Worm (Caenorhabditis elegans): ENCODE data around the gene nlp-82.

Gene nlp-82

DNA sequence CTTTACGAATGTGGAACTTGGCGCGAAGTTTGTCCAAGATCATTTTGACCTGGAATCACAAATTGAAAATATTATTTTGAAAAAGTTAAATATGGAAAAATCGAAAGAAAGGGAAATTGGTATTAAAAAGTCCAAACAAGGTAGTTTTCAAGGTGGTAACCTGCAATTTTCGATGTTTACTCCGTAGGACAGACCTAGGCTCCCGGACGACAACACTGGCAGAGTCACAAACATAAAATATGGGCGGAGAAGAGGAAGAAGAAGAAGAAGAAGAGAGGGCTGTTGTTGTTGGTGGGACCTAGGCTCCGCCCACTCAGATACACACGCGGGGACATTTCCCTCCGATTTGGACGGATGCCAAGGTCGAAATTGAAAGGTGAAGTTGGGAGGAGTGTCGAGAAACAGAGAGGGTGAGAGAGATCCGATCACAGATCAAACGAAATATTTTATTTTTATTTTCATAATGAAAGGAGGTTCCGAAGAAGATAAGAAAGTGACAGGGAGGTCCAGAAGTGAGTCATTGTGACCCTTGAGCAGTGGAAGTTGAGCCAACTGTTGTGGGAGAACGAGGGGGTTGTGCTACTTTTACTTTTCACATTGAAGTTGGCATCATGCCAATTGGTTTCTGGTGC is 8.0 kb upstream of the nlp-82 start, which contains the start of gene aqp-2:
aqp-2 (minus strand) TSS at position 51 of the 632 bp plus-strand sequence.
- peak; percentile 28 for TF ChIP-seq nhr-11 (tag; optimal IDR thresholded peaks at IDR 0.05)
- TF ChIP-seq hif-1 (tag; optimal IDR thresholded peaks at IDR 0.05), result no peak
- TF ChIP-seq daf-16 (GFP tag; optimal IDR thresholded peaks at IDR 0.05), result peak in 1 of 2 experiments; percentile 97
- TF ChIP-seq daf-16 (tag; optimal IDR thresholded peaks at IDR 0.05), result no peak
- no peak for TF ChIP-seq nhr-237 (tag; optimal IDR thresholded peaks at IDR 0.05)
- TF ChIP-seq Y75B8A.6 (GFP tag; IDR thresholded peaks at IDR 0.05), result no peak
- TF ChIP-seq mdl-1 (tag; optimal IDR thresholded peaks at IDR 0.05), result peak in 1 of 2 experiments; percentile 39
- TF ChIP-seq nhr-28 (tag; optimal IDR thresholded peaks at IDR 0.05), result no peak
- TF ChIP-seq hlh-11 (tag; optimal IDR thresholded peaks at IDR 0.05), result peak; percentile 50
- TF ChIP-seq lin-15B (tag; optimal IDR thresholded peaks at IDR 0.05), result no peak
- TF ChIP-seq set-16 (GFP tag; IDR thresholded peaks at IDR 0.05), result peak; percentile 31; the same call in 1 of the 2 replicates
- TF ChIP-seq unc-62 (GFP tag; optimal IDR thresholded peaks at IDR 0.05 in 1 of 2), result peak in 1 of 2 experiments; percentile 56
- no peak for TF ChIP-seq unc-62 (tag; optimal IDR thresholded peaks at IDR 0.05)
- no peak for TF ChIP-seq aha-1 (tag)

DNA sequence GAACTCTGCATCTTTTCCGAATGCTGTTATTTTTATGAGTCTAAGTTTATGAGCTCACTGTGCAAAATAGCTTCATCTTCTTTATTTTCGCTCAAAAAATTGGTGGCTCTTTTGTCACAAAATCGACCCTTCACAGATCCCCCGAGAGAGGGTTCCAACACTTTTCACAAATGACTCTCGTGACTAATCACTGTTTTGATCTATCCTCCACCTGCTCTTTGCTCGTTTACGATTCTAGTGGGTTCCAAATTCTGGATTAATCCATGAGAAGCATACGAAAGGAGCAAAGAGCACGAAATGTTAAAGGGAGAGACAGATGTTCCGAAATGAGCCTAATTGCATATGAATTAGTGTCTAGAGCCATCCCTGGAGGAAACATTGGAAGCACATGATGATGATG is 7.3 kb upstream of the nlp-82 start:
- TF ChIP-seq unc-62 (GFP tag; optimal IDR thresholded peaks at IDR 0.05 in 1 of 2), result peak in 1 of 2 experiments; percentile 86
- no peak for TF ChIP-seq unc-62 (tag; optimal IDR thresholded peaks at IDR 0.05)
- TF ChIP-seq ceh-44 (GFP tag; IDR thresholded peaks at IDR 0.05), result no peak

DNA sequence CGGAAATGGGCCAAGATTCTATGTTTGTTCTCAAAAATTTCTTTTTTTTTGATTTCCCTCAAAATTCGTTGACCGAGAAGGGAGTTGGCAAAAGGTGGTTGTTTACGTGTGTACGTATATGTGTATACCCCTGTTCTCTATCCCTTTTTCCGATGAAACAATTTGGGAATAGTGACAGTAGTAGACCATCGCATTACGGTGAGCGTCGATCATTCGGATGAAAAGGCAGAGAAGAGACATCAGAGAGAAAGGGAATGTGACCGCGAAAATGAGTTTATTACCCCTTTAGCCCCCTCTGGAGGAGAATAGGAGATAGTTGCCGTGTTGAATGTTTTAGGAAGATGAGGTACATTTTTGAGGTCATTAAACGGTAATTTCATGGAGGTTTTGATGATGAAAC is 5.9 kb upstream of the nlp-82 start:
- TF ChIP-seq nhr-28 (tag; optimal IDR thresholded peaks at IDR 0.05) (peak; percentile 16), ceh-32 (tag; optimal IDR thresholded peaks at IDR 0.05; ENCODE audit: poor library complexity) (no peak), set-16 (GFP tag; IDR thresholded peaks at IDR 0.05) (no peak), skn-1 (tag; optimal IDR thresholded peaks at IDR 0.05) (no peak)

DNA sequence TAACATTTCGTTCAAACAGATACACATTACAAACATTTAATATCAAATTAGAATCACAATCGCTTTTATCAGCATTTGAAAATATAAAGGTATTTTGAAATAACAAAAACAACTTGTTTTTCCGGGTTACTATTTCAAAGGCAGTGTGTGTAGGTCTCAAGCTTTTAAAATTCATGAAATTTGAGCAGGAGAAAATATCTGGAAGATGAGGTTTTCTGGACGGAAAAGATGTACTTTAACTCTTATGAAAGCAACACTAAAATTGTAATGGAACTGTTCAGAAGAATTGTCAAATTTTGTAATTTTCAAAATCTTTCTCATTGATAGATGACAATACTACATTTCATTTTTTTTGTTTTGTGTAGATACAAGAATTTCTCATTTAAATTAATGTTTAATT is 4.5 kb upstream of the nlp-82 start:
- peak in 1 of 2 experiments; percentile 82 for TF ChIP-seq unc-62 (GFP tag; optimal IDR thresholded peaks at IDR 0.05 in 1 of 2)
- no peak for TF ChIP-seq unc-62 (tag; optimal IDR thresholded peaks at IDR 0.05)
- TF ChIP-seq nhr-28 (tag; optimal IDR thresholded peaks at IDR 0.05), result no peak
- no peak for TF ChIP-seq pqm-1 (tag; optimal IDR thresholded peaks at IDR 0.05)
- TF ChIP-seq unc-39 (tag; optimal IDR thresholded peaks at IDR 0.05), result no peak

DNA sequence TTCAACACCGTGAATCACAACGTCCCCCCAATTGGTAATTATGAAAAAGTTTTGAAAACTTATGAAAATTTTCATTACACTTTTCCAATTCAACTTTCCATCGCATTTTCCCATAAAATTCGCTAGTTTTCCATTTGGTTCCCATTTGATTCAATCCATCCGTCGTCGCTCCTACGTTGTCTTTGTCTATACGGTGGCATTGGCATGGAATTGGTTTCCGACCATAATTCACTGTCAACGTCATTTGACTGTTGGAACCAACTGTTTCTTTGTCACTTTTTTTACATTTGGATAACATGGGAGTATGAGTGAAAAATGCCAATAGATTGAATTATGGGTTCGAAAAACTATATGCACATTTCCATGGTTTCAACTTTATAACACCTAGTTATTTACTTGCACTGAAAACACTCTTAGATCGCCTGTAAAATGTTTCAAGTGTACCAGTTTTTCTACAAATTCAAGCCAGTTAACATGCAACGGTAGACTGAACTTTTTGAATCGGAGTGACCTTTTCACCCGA is 4.0 kb upstream of the nlp-82 start:
- TF ChIP-seq jun-1 (tag; optimal IDR thresholded peaks at IDR 0.05) (no peak), tra-1 (GFP tag; IDR thresholded peaks at IDR 0.05) (no peak), mxl-2 (GFP tag; conservative IDR thresholded peaks at IDR 0.05) (no peak), hmg-1.1 (GFP tag; IDR thresholded peaks at IDR 0.05) (no peak), tag-97 (GFP tag; IDR thresholded peaks at IDR 0.05) (no peak), aha-1 (tag) (no peak), nhr-25 (tag; optimal IDR thresholded peaks at IDR 0.05; ENCODE audit: borderline replicate concordance, insufficient read depth) (no peak), dmd-8 (GFP tag; IDR thresholded peaks at IDR 0.05) (no peak), nhr-41 (GFP tag; IDR thresholded peaks at IDR 0.05) (no peak), ama-1 (optimal IDR thresholded peaks at IDR 0.05) (no peak), arid-1 (GFP tag; conservative IDR thresholded peaks at IDR 0.05) (no peak), sdz-12 (GFP tag; optimal IDR thresholded peaks at IDR 0.05) (no peak), ceh-62 (tag; optimal IDR thresholded peaks at IDR 0.05) (no peak), lir-3 (tag; optimal IDR thresholded peaks at IDR 0.05) (no peak)

All from whole organism, L4 larva.